Worm (Caenorhabditis elegans) whole organism, L4/young adult: ENCODE measurements around the gene gakh-1.

Experiments used
- W03F9.2 ChIP-seq: fragments of 150-350 bp; optimal IDR thresholded peaks from 2 replicates; lab custom pipeline; 2014; ENCODE audit warnings: missing biosample characterization, missing genetic modification characterization
- dao-5 ChIP-seq: sonication (generic microtip); optimal IDR thresholded peaks from 2 replicates; lab custom pipeline; 2016; ENCODE audit warnings: missing genotype, missing genetic modification characterization, moderate library complexity, missing compliant biosample characterization
- him-1 ChIP-seq: sonication (generic microtip); optimal IDR thresholded peaks from 2 replicates; lab custom pipeline; 2016; ENCODE audit warnings: missing genotype, missing genetic modification reagents, missing genetic modification characterization, missing compliant biosample characterization

- TF ChIP-seq dao-5: no peak
- TF ChIP-seq him-1 (tag; lab: Kevin White, UChicago): no peak
- no peak for TF ChIP-seq W03F9.2 (tag; lab: Kevin White, UChicago)
These were observed 11.7 kb upstream of the gakh-1 start, which contains the start of gene C54H2.4 for ce11 chrX:5770648-5771047.
